Fruit fly (Drosophila melanogaster): ENCODE measurements around the gene Nepl8.

Gene Nepl8

DNA sequence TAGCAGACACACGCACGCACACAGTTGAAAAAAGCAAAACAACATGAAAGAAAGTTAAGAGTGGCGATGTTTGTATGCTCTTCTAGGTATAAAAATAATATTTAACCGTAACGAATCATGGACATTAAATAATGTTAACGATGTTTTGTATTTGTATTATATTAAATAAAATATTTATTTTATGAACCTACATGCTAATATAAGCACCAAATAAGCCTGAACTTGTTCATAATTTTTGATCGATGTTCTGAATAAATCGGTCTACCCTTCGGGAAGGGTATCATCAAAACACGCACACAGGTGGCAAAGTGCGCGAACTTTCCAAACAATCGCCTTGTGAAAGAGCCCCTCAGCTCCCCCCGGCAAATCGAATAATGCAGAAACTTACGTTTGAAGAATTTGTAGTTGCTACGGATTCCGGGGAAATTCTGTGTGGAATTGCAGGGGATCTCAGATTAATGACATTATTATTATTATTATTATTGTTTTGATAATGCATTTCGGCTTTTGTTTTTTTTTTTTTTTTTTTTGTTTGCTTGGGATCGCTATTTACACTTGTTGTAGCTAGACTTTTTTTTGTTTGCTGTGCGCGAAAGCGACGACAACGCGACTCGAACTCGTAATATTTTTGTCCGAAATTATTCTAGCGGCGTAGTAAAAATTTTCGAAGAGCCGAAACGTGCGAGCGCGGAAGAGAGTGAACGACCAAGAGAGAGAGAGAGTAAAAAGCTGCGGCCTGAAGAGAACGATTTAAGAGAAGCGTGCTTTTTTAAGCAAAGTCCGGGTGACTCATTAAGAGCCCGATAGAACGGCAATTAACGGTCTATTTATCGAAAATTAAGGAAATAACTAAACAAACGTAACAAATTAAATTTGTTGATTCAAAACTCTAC is 31.9 kb downstream of the Nepl8 start:
- TF ChIP-seq psq (GFP tag; optimal IDR thresholded peaks at IDR 0.05) (no peak), fru (GFP tag; optimal IDR thresholded peaks at IDR 0.05) (no peak), CrebA (GFP tag; optimal IDR thresholded peaks at IDR 0.05; ENCODE audit: borderline replicate concordance) (no peak), ey (GFP tag; optimal IDR thresholded peaks at IDR 0.05) (no peak), dsf (GFP tag; optimal IDR thresholded peaks at IDR 0.05; ENCODE audit: borderline replicate concordance) (no peak), Hr83 (GFP tag; optimal IDR thresholded peaks at IDR 0.05; ENCODE audit: poor library complexity, severe bottlenecking) (no peak), tai (GFP tag; optimal IDR thresholded peaks at IDR 0.05) (no peak), dl (GFP tag; optimal IDR thresholded peaks at IDR 0.05; ENCODE audit: insufficient read depth in 1 of 2, partially characterized antibody in 2 of 2) (peak; percentile 9 to 27), h (GFP tag; optimal IDR thresholded peaks at IDR 0.05) (peak; percentile 27), OdsH (GFP tag; optimal IDR thresholded peaks at IDR 0.05) (peak; percentile 28), GATAd (GFP tag; optimal IDR thresholded peaks at IDR 0.05) (no peak), brk (GFP tag; optimal IDR thresholded peaks at IDR 0.05) (peak; percentile 55), Abd-B (GFP tag; optimal IDR thresholded peaks at IDR 0.05) (no peak), lola (GFP tag; optimal IDR thresholded peaks at IDR 0.05) (no peak), Rel (GFP tag; optimal IDR thresholded peaks at IDR 0.05) (no peak), Rel (tag; optimal IDR thresholded peaks at IDR 0.05) (no peak), sage (GFP tag; optimal IDR thresholded peaks at IDR 0.05) (no peak), CG32264 (GFP tag; optimal IDR thresholded peaks at IDR 0.05) (no peak), Jra (GFP tag; optimal IDR thresholded peaks at IDR 0.05) (no peak), br (GFP tag; optimal IDR thresholded peaks at IDR 0.05) (no peak), N (GFP tag; optimal IDR thresholded peaks at IDR 0.05) (no peak), pan (optimal IDR thresholded peaks at IDR 0.05) (no peak), jim (GFP tag; optimal IDR thresholded peaks at IDR 0.05) (no peak), Dif (GFP tag; optimal IDR thresholded peaks at IDR 0.05; ENCODE audit: partially characterized antibody) (peak; percentile 63), Sp1 (GFP tag; optimal IDR thresholded peaks at IDR 0.05) (no peak), usp (GFP tag; optimal IDR thresholded peaks at IDR 0.05) (no peak), Dfd (GFP tag; optimal IDR thresholded peaks at IDR 0.05) (no peak), HLH106 (tag; optimal IDR thresholded peaks at IDR 0.05) (peak; percentile 64), Myc (optimal IDR thresholded peaks at IDR 0.05) (no peak), Mio (GFP tag; optimal IDR thresholded peaks at IDR 0.05) (no peak), Vsx2 (GFP tag; optimal IDR thresholded peaks at IDR 0.05; ENCODE audit: partially characterized antibody) (no peak), CG9705 (GFP tag; optimal IDR thresholded peaks at IDR 0.05) (no peak), Hnf4 (GFP tag; optimal IDR thresholded peaks at IDR 0.05) (peak; percentile 14), dmrt93B (GFP tag; optimal IDR thresholded peaks at IDR 0.05) (peak; percentile 23), foxo (GFP tag; optimal IDR thresholded peaks at IDR 0.05) (peak in 1 of 2 experiments; percentile 13), sv (GFP tag; optimal IDR thresholded peaks at IDR 0.05) (no peak), rgr (GFP tag; optimal IDR thresholded peaks at IDR 0.05) (peak; percentile 18), woc (GFP tag; optimal IDR thresholded peaks at IDR 0.05) (peak; percentile 24), Hr78 (GFP tag; optimal IDR thresholded peaks at IDR 0.05) (no peak)

DNA sequence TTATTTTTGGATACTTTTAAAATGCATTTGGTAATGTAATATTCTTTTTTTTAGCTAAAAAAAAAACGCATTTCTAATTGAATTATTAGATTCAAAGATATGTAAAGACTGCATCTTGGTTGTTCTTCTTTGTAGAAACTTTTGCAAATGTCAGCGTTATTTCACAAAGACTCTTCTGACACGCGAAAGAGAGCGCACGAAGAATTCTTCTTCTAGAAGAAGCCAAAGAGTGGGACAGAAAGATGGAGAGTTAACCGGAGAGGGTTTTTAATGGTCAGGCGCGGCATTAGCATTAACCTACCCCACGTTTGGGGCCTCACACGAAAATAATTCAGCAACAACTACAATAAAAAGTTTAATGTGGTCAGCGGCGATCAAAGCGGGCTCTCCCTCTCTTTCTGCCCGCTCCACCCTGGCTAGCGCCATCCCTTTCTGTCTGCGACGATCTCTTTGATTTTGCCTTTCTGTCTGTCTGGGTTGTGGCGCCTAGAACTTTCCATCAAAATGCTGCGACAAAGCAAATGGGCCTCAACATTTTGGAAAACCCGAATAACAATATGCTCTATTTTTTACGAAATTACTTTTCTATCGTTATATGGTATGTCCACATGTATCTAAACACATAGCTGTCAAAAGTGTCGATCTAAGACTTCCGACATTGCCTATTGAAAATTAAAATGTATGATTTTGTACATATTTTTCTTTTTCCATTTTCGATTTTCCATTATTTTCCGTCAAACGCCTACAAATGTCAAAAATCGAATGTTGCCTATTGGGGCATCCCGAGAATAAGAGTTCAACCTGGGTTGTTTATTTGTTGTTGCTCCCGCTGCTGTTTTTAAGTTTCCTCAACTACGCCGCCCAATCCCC is 32.8 kb downstream of the Nepl8 start:
- no peak for TF ChIP-seq dsf (GFP tag; optimal IDR thresholded peaks at IDR 0.05; ENCODE audit: borderline replicate concordance)
- TF ChIP-seq lola (GFP tag; optimal IDR thresholded peaks at IDR 0.05): no peak
- no peak for TF ChIP-seq CrebA (GFP tag; optimal IDR thresholded peaks at IDR 0.05; ENCODE audit: borderline replicate concordance)
- no peak for TF ChIP-seq Jra (GFP tag; optimal IDR thresholded peaks at IDR 0.05)
- no peak for TF ChIP-seq GATAd (GFP tag; optimal IDR thresholded peaks at IDR 0.05)
- TF ChIP-seq psq (GFP tag; optimal IDR thresholded peaks at IDR 0.05): no peak
- no peak for TF ChIP-seq woc (GFP tag; optimal IDR thresholded peaks at IDR 0.05)
- TF ChIP-seq Rel (GFP tag; optimal IDR thresholded peaks at IDR 0.05): no peak
- peak; percentile 14 for TF ChIP-seq Rel (tag; optimal IDR thresholded peaks at IDR 0.05)
- no peak for TF ChIP-seq Hr78 (GFP tag; optimal IDR thresholded peaks at IDR 0.05)
- no peak for TF ChIP-seq rgr (GFP tag; optimal IDR thresholded peaks at IDR 0.05)
- no peak for TF ChIP-seq jim (GFP tag; optimal IDR thresholded peaks at IDR 0.05)
- no peak for TF ChIP-seq Hr83 (GFP tag; optimal IDR thresholded peaks at IDR 0.05; ENCODE audit: poor library complexity, severe bottlenecking)
- TF ChIP-seq dmrt93B (GFP tag; optimal IDR thresholded peaks at IDR 0.05): no peak
- TF ChIP-seq OdsH (GFP tag; optimal IDR thresholded peaks at IDR 0.05): no peak
- peak; percentile 54 for TF ChIP-seq Dif (GFP tag; optimal IDR thresholded peaks at IDR 0.05; ENCODE audit: partially characterized antibody)
- TF ChIP-seq dl (GFP tag; optimal IDR thresholded peaks at IDR 0.05; ENCODE audit: insufficient read depth in 1 of 2, partially characterized antibody in 2 of 2): peak in 1 of 2 experiments; percentile 63
